Fruit fly (Drosophila melanogaster) whole organism, wandering third instar larva: ENCODE results near the gene Bacc.

Experiments used
- Dfd ChIP-seq: fragments of >200 bp; optimal IDR thresholded peaks from 2 replicates; lab custom pipeline; 2017; ENCODE audit warnings: missing biosample characterization, missing genetic modification characterization
- Mio ChIP-seq: sonication (Bioruptor generic); optimal IDR thresholded peaks from 2 replicates; lab custom pipeline; 2016; ENCODE audit warnings: missing biosample characterization, missing genetic modification characterization
- N ChIP-seq: fragments of >200 bp; optimal IDR thresholded peaks from 2 replicates; lab custom pipeline; 2018; ENCODE audit warnings: missing biosample characterization, missing external identifiers, missing genetic modification characterization
- brk ChIP-seq: fragments of 200-800 bp; sonication (Bioruptor generic); optimal IDR thresholded peaks from 2 replicates; lab custom pipeline; 2016; ENCODE audit warnings: missing biosample characterization, mild to moderate bottlenecking, missing genetic modification characterization
- foxo ChIP-seq, 2 experiments: fragments of 200-800 bp; sonication (Bioruptor generic); optimal IDR thresholded peaks; 2 replicates in 1 of 2; 3 replicates in 1 of 2; lab custom pipeline; 2016 to 2017; ENCODE audit warnings: missing biosample characterization in 2 of 2, missing genetic modification characterization in 2 of 2

- TF ChIP-seq Mio (GFP tag; lab: Kevin White, UChicago): no peak
- TF ChIP-seq brk (GFP tag; lab: Kevin White, UChicago): no peak
- TF ChIP-seq Dfd (GFP tag; lab: Kevin White, UChicago): no peak
- no peak for TF ChIP-seq N (GFP tag; lab: Kevin White, UChicago)
- no peak for TF ChIP-seq foxo (GFP tag; optimal IDR thresholded peaks at IDR 0.05; lab: Kevin White, UChicago)
Observed at dm6 chr2L:2751085-2751710, 1.0 kb upstream of the Bacc start.
